Fruit fly (Drosophila melanogaster): Measurements from ENCODE around the gene plh.

Gene plh

DNA sequence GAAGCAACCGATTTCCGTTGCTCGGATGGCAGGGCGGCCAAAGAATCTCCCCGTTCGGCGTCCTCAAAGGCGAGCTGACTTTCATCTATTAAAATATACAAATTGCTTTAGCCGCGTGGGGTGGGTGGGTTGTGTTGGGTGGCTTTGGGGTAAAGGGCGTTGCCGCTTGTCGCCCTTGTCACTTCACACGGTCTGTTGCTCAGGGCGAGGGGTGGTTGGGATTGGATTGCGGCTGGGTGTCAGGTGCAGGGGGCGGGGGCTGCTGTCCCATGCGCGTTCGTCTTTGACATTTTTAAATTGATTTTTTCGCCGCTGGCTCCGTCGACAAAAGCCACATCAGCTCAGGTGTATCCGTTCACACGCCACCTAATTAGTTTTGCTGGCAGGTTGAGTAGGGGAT lies 21.5 kb upstream of the plh start (continued):
- TF ChIP-seq CG8281 (tag; optimal IDR thresholded peaks at IDR 0.05) (no peak), Fer1 (GFP tag; optimal IDR thresholded peaks at IDR 0.05) (peak; percentile 25)

dm6 chr3R:5031881-5032280 lies 21.1 kb upstream of the plh start:
- TF ChIP-seq sob (GFP tag; IDR thresholded peaks at IDR 0.05) = peak; percentile 28; the same call in 1 of the 2 replicates
- no peak for TF ChIP-seq wdn (GFP tag; IDR thresholded peaks at IDR 0.05)
- TF ChIP-seq rib (GFP tag; IDR thresholded peaks at IDR 0.05) = no peak
- peak; percentile 2 for TF ChIP-seq Vsx1 (GFP tag; optimal IDR thresholded peaks at IDR 0.05)
- TF ChIP-seq Fer1 (GFP tag; optimal IDR thresholded peaks at IDR 0.05) = no peak
- TF ChIP-seq CG4617 (GFP tag; optimal IDR thresholded peaks at IDR 0.05; ENCODE audit: borderline replicate concordance) = no peak
- TF ChIP-seq BtbVII (GFP tag; optimal IDR thresholded peaks at IDR 0.05) = peak; percentile 13
- peak; percentile 16 for TF ChIP-seq lab (GFP tag; optimal IDR thresholded peaks at IDR 0.05)
- no peak for TF ChIP-seq CG3995 (GFP tag; optimal IDR thresholded peaks at IDR 0.05)
- TF ChIP-seq CG4707 (GFP tag; optimal IDR thresholded peaks at IDR 0.05) = peak; percentile 60
- peak; percentile 43 for TF ChIP-seq CG3407 (GFP tag; optimal IDR thresholded peaks at IDR 0.05)
- TF ChIP-seq CG33213 (GFP tag; optimal IDR thresholded peaks at IDR 0.05) = no peak
- no peak for TF ChIP-seq fd64A (GFP tag; optimal IDR thresholded peaks at IDR 0.05)
- TF ChIP-seq CG6791 (GFP tag; IDR thresholded peaks at IDR 0.05; ENCODE audit: partially characterized antibody) = no peak
- TF ChIP-seq maf-S (GFP tag; optimal IDR thresholded peaks at IDR 0.05) = peak; percentile 13
- no peak for TF ChIP-seq Mrtf (GFP tag; IDR thresholded peaks at IDR 0.05)
- TF ChIP-seq stc (GFP tag; IDR thresholded peaks at IDR 0.05) = peak; percentile 10; the same call in 1 of the 2 replicates
- peak; percentile 79 for TF ChIP-seq Med (GFP tag)
- TF ChIP-seq CG12659 (GFP tag; optimal IDR thresholded peaks at IDR 0.05) = no peak
- TF ChIP-seq CG16779 (GFP tag; IDR thresholded peaks at IDR 0.05) = no peak
- TF ChIP-seq exex (tag; optimal IDR thresholded peaks at IDR 0.05) = peak; percentile 11
- TF ChIP-seq HLH4C (GFP tag; IDR thresholded peaks at IDR 0.05; ENCODE audit: partially characterized antibody) = no peak
- no peak for TF ChIP-seq az2 (GFP tag; optimal IDR thresholded peaks at IDR 0.05)
- TF ChIP-seq sim (GFP tag; IDR thresholded peaks at IDR 0.05) = no peak
- TF ChIP-seq seq (GFP tag; IDR thresholded peaks at IDR 0.05) = no peak; the same call in 1 of the 2 replicates
- TF ChIP-seq zfh1 (GFP tag; IDR thresholded peaks at IDR 0.05) = no peak
- no peak for TF ChIP-seq Hr39 (optimal IDR thresholded peaks at IDR 0.05)
- no peak for TF ChIP-seq CG6654 (GFP tag; optimal IDR thresholded peaks at IDR 0.05)
- TF ChIP-seq CG6813 (GFP tag; optimal IDR thresholded peaks at IDR 0.05) = peak; percentile 12
- no peak for TF ChIP-seq HLH3B (GFP tag; IDR thresholded peaks at IDR 0.05)
- no peak for TF ChIP-seq bsh (GFP tag; optimal IDR thresholded peaks at IDR 0.05)
- no peak for TF ChIP-seq slou (GFP tag; optimal IDR thresholded peaks at IDR 0.05)
- TF ChIP-seq CG6765 (GFP tag; optimal IDR thresholded peaks at IDR 0.05) = peak; percentile 28
- TF ChIP-seq crc (GFP tag; optimal IDR thresholded peaks at IDR 0.05) = no peak
- TF ChIP-seq Fer2 (tag; optimal IDR thresholded peaks at IDR 0.05) = no peak
- no peak for TF ChIP-seq lov (optimal IDR thresholded peaks at IDR 0.05)
- 0 out of 3 replicates have a peak, but pooled peaks have one; percentile 7 for TF ChIP-seq lov (GFP tag; IDR thresholded peaks at IDR 0.05)
- no peak for TF ChIP-seq Ptx1 (GFP tag; IDR thresholded peaks at IDR 0.05)
- no peak for TF ChIP-seq vfl (GFP tag; optimal IDR thresholded peaks at IDR 0.05)
- no peak for TF ChIP-seq CG14014 (GFP tag; IDR thresholded peaks at IDR 0.05)
- no peak for TF ChIP-seq gcm2 (GFP tag; optimal IDR thresholded peaks at IDR 0.05)
- TF ChIP-seq CoRest (tag; optimal IDR thresholded peaks at IDR 0.05) = no peak
- no peak for TF ChIP-seq CG1647 (GFP tag; optimal IDR thresholded peaks at IDR 0.05)
- TF ChIP-seq CG15269 (tag; optimal IDR thresholded peaks at IDR 0.05) = peak; percentile 3
- TF ChIP-seq prd (optimal IDR thresholded peaks at IDR 0.05) = no peak
- TF ChIP-seq prd (GFP tag; IDR thresholded peaks at IDR 0.05) = 0 out of 3 replicates have a peak, but pooled peaks have one; percentile 9
- TF ChIP-seq CG17829 (tag; optimal IDR thresholded peaks at IDR 0.05) = no peak
- peak; percentile 8 for TF ChIP-seq odd (GFP tag; optimal IDR thresholded peaks at IDR 0.05)
- TF ChIP-seq ATbp (GFP tag; optimal IDR thresholded peaks at IDR 0.05) = peak; percentile 23
